Fruit fly (Drosophila melanogaster) whole organism, embryonic: ENCODE measurements around the gene CG4570.

Source experiments
- Atf3 ChIP-seq: fragments of 200-800 bp; sonication (Bioruptor generic); optimal IDR thresholded peaks from 3 replicates; lab custom pipeline; 2016; ENCODE audit warnings: missing biosample characterization, missing genetic modification characterization
- Bgb ChIP-seq: fragments of 200-800 bp; sonication (Bioruptor generic); IDR thresholded peaks from 2 replicates; pipeline ENCODE4 v1.3.6; 2022; ENCODE audit warnings: missing biosample characterization, missing genetic modification characterization; ENCODE audit not compliant: partially characterized antibody
- CG10267 ChIP-seq: fragments of 200-800 bp; sonication (Bioruptor generic); optimal IDR thresholded peaks from 2 replicates; lab custom pipeline; 2018; ENCODE audit warnings: missing biosample characterization, mild to moderate bottlenecking, missing genetic modification characterization, moderate library complexity
- CG13287 ChIP-seq: fragments of 200-800 bp; sonication (Bioruptor generic); IDR thresholded peaks from 2 replicates; pipeline ENCODE4 v1.3.6; 2022; ENCODE audit warnings: missing biosample characterization, missing genetic modification characterization; ENCODE audit not compliant: partially characterized antibody
- CG13296 ChIP-seq: fragments of 200-800 bp; sonication (Bioruptor generic); optimal IDR thresholded peaks from 3 replicates; lab custom pipeline; 2018; ENCODE audit warnings: missing biosample characterization, mild to moderate bottlenecking, missing genetic modification characterization
- CG2889 ChIP-seq: fragments of 200-800 bp; sonication (Bioruptor generic); IDR thresholded peaks from 3 replicates; pipeline ENCODE4 v1.3.6; 2022; ENCODE audit warnings: missing biosample characterization, missing genetic modification characterization
- CG31224 ChIP-seq: fragments of 200-800 bp; sonication (Bioruptor generic); IDR thresholded peaks from 2 replicates; pipeline ENCODE4 v1.3.6; 2022; ENCODE audit warnings: missing biosample characterization, missing genetic modification characterization
- CG4328 ChIP-seq: fragments of 200-800 bp; sonication (Bioruptor generic); optimal IDR thresholded peaks from 3 replicates; lab custom pipeline; 2017; ENCODE audit warnings: missing biosample characterization, missing genetic modification reagents, missing genetic modification characterization
- CG4360 ChIP-seq: fragments of 200-800 bp; sonication (Bioruptor generic); IDR thresholded peaks from 2 replicates; pipeline ENCODE4 v1.3.6; 2022; ENCODE audit warnings: missing biosample characterization, missing genetic modification characterization
- CG5180 ChIP-seq: fragments of 200-800 bp; sonication (Bioruptor generic); optimal IDR thresholded peaks from 3 replicates; lab custom pipeline; 2017; ENCODE audit warnings: missing biosample characterization, missing genetic modification characterization, mild to moderate bottlenecking, moderate library complexity, missing genetic modification reagents
- CG6791 ChIP-seq: fragments of 200-800 bp; sonication (Bioruptor generic); IDR thresholded peaks from 3 replicates; pipeline ENCODE4 v1.3.6; 2022; ENCODE audit warnings: missing biosample characterization, missing genetic modification characterization; ENCODE audit not compliant: partially characterized antibody
- CG7271 ChIP-seq: fragments of 200-800 bp; sonication (Bioruptor generic); optimal IDR thresholded peaks from 2 replicates; lab custom pipeline; 2018; ENCODE audit warnings: missing biosample characterization, mild to moderate bottlenecking, missing genetic modification characterization, moderate library complexity
- CG7372 ChIP-seq: fragments of 200-800 bp; sonication (Bioruptor generic); IDR thresholded peaks from 2 replicates; pipeline ENCODE4 v1.3.6; 2022; ENCODE audit warnings: missing biosample characterization, missing genetic modification characterization
- CG9797 ChIP-seq: fragments of 200-800 bp; sonication (Bioruptor generic); optimal IDR thresholded peaks from 3 replicates; lab custom pipeline; 2018; ENCODE audit warnings: missing biosample characterization, mild to moderate bottlenecking, missing genetic modification characterization
- Dll ChIP-seq: fragments of 200-800 bp; sonication (Bioruptor generic); IDR thresholded peaks from 4 replicates; pipeline ENCODE4 v1.3.6; 2022; ENCODE audit warnings: missing biosample characterization, missing genetic modification characterization; ENCODE audit not compliant: partially characterized antibody
- Hey ChIP-seq: fragments of 200-800 bp; sonication (Bioruptor generic); optimal IDR thresholded peaks from 3 replicates; lab custom pipeline; 2018; ENCODE audit warnings: missing biosample characterization, mild to moderate bottlenecking, missing genetic modification characterization
- Med ChIP-seq: fragments of 200-800 bp; sonication (Bioruptor generic); peaks from one replicate; lab custom pipeline; 2016; ENCODE audit warnings: missing biosample characterization, missing genetic modification characterization, mild to moderate bottlenecking, inconsistent platforms, moderate library complexity
- Meics ChIP-seq: fragments of 200-800 bp; sonication (Bioruptor generic); optimal IDR thresholded peaks from 2 replicates; lab custom pipeline; 2017; ENCODE audit warnings: missing biosample characterization, mild to moderate bottlenecking, missing genetic modification characterization
- NC2β ChIP-seq: fragments of 200-800 bp; sonication (Bioruptor generic); optimal IDR thresholded peaks from 2 replicates; lab custom pipeline; 2016; ENCODE audit warnings: missing biosample characterization, missing genetic modification characterization
- Nf-YB ChIP-seq: fragments of 200-800 bp; sonication (Bioruptor generic); optimal IDR thresholded peaks from 3 replicates; lab custom pipeline; 2019; ENCODE audit warnings: missing biosample characterization, mild to moderate bottlenecking, missing genetic modification characterization, moderate library complexity
- Opbp ChIP-seq: fragments of 200-800 bp; sonication (Bioruptor generic); IDR thresholded peaks from 3 replicates; pipeline ENCODE4 v1.3.6; 2022; ENCODE audit warnings: missing biosample characterization, missing genetic modification characterization; ENCODE audit not compliant: partially characterized antibody
- Pdp1 ChIP-seq, 2 experiments: fragments of 200-800 bp; sonication (Bioruptor generic); optimal IDR thresholded peaks; 3 replicates each; lab custom pipeline; 2016; ENCODE audit warnings: missing biosample characterization in 2 of 2, missing genetic modification characterization in 2 of 2, mild to moderate bottlenecking in 1 of 2, moderate library complexity in 1 of 2
- Stat92E ChIP-seq, 3 experiments: fragments of >200 bp in 2 of 3; fragments of 200-800 bp in 1 of 3; sonication (Bioruptor generic) in 1 of 3; optimal IDR thresholded peaks; 2 replicates each; lab custom pipeline; 2017 to 2019; ENCODE audit warnings: missing biosample characterization in 3 of 3, missing genetic modification characterization in 3 of 3, mild to moderate bottlenecking in 1 of 3, moderate library complexity in 1 of 3
- amos ChIP-seq: fragments of 200-800 bp; sonication (Bioruptor generic); IDR thresholded peaks from 2 replicates; pipeline ENCODE4 v1.3.6; 2022; ENCODE audit warnings: missing biosample characterization, missing genetic modification characterization; ENCODE audit not compliant: partially characterized antibody
- bbx ChIP-seq: fragments of 200-800 bp; sonication (Bioruptor generic); IDR thresholded peaks from 2 replicates; pipeline ENCODE4 v1.3.6; 2022; ENCODE audit warnings: missing biosample characterization, missing genetic modification characterization; ENCODE audit not compliant: partially characterized antibody
- bsh ChIP-seq, 2 experiments: fragments of 200-800 bp; sonication (Bioruptor generic); optimal IDR thresholded peaks; 2 replicates each; lab custom pipeline; 2017 to 2018; ENCODE audit warnings: mild to moderate bottlenecking in 2 of 2, missing biosample characterization in 2 of 2, missing genetic modification characterization in 2 of 2, moderate library complexity in 1 of 2
- chm ChIP-seq: fragments of 200-800 bp; sonication (Bioruptor generic); IDR thresholded peaks from 2 replicates; pipeline ENCODE4 v1.3.6; 2022; ENCODE audit warnings: missing biosample characterization, missing genetic modification characterization
- ci ChIP-seq: fragments of 200-800 bp; sonication (Bioruptor generic); IDR thresholded peaks from 3 replicates; pipeline ENCODE4 v1.3.6; 2022; ENCODE audit warnings: missing biosample characterization, missing genetic modification characterization
- crol ChIP-seq: fragments of 200-800 bp; sonication (Bioruptor generic); IDR thresholded peaks from 2 replicates; pipeline ENCODE4 v1.3.6; 2022; ENCODE audit warnings: missing biosample characterization, missing genetic modification characterization
- crp ChIP-seq, 2 experiments: fragments of 200-800 bp; sonication (Bioruptor generic); optimal IDR thresholded peaks; 2 replicates in 1 of 2; 3 replicates in 1 of 2; lab custom pipeline; 2017; ENCODE audit warnings: missing biosample characterization in 2 of 2, missing genetic modification characterization in 2 of 2, mild to moderate bottlenecking in 1 of 2, moderate library complexity in 1 of 2
- cwo ChIP-seq: fragments of 200-800 bp; sonication (Bioruptor generic); optimal IDR thresholded peaks from 3 replicates; lab custom pipeline; 2017; ENCODE audit warnings: missing biosample characterization, missing genetic modification characterization, mild to moderate bottlenecking, moderate library complexity, missing genetic modification reagents
- emc ChIP-seq: fragments of 200-800 bp; sonication (Bioruptor generic); optimal IDR thresholded peaks from 2 replicates; lab custom pipeline; 2016; ENCODE audit warnings: missing biosample characterization, missing genetic modification characterization
- esg ChIP-seq: fragments of 200-800 bp; sonication (Bioruptor generic); conservative IDR thresholded peaks from 2 replicates; pipeline ENCODE4 v1.3.6; 2022; ENCODE audit warnings: missing biosample characterization, missing genetic modification characterization
- gfzf ChIP-seq: fragments of 200-800 bp; sonication (Bioruptor generic); optimal IDR thresholded peaks from 2 replicates; lab custom pipeline; 2016; ENCODE audit warnings: missing biosample characterization, mild to moderate bottlenecking, missing genetic modification characterization, moderate library complexity
- grn ChIP-seq: fragments of 200-800 bp; sonication (Bioruptor generic); optimal IDR thresholded peaks from 3 replicates; lab custom pipeline; 2017; ENCODE audit warnings: missing biosample characterization, missing genetic modification characterization
- kni ChIP-seq: fragments of 200-800 bp; sonication (Bioruptor generic); optimal IDR thresholded peaks from 3 replicates; lab custom pipeline; 2017; ENCODE audit warnings: mild to moderate bottlenecking, missing biosample characterization, missing genetic modification reagents, missing genetic modification characterization
- mirr ChIP-seq: fragments of 200-800 bp; sonication (Bioruptor generic); optimal IDR thresholded peaks from 3 replicates; lab custom pipeline; 2018; ENCODE audit warnings: missing biosample characterization, mild to moderate bottlenecking, missing genetic modification characterization
- nerfin-1 ChIP-seq: fragments of 200-800 bp; sonication (Bioruptor generic); optimal IDR thresholded peaks from 3 replicates; lab custom pipeline; 2019; ENCODE audit warnings: missing biosample characterization, mild to moderate bottlenecking, missing genetic modification characterization, moderate library complexity
- onecut ChIP-seq: fragments of 200-800 bp; sonication (Bioruptor generic); IDR thresholded peaks from 2 replicates; pipeline ENCODE4 v1.3.6; 2022; ENCODE audit warnings: missing biosample characterization, missing genetic modification characterization
- psq ChIP-seq: fragments of 200-800 bp; sonication (Bioruptor generic); optimal IDR thresholded peaks from 2 replicates; lab custom pipeline; 2017; ENCODE audit warnings: missing biosample characterization, missing genetic modification characterization
- pzg ChIP-seq: fragments of 200-800 bp; sonication (Bioruptor generic); optimal IDR thresholded peaks from 3 replicates; lab custom pipeline; 2018; ENCODE audit warnings: missing biosample characterization, mild to moderate bottlenecking, missing genetic modification characterization, moderate library complexity
- ranshi ChIP-seq: fragments of 200-800 bp; sonication (Bioruptor generic); IDR thresholded peaks from 2 replicates; pipeline ENCODE4 v1.3.6; 2022; ENCODE audit warnings: missing biosample characterization, missing genetic modification characterization
- repo ChIP-seq: fragments of 200-800 bp; sonication (Bioruptor generic); optimal IDR thresholded peaks from 2 replicates; lab custom pipeline; 2016; ENCODE audit warnings: missing biosample characterization, missing genetic modification characterization
- scrt ChIP-seq: fragments of 200-800 bp; sonication (Bioruptor generic); optimal IDR thresholded peaks from 2 replicates; lab custom pipeline; 2018; ENCODE audit warnings: missing biosample characterization, mild to moderate bottlenecking, missing genetic modification characterization, moderate library complexity
- tin ChIP-seq: fragments of 200-800 bp; sonication (Bioruptor generic); optimal IDR thresholded peaks from 3 replicates; lab custom pipeline; 2016; ENCODE audit warnings: missing biosample characterization, missing genetic modification characterization
- unc-4 ChIP-seq: fragments of 200-800 bp; sonication (Bioruptor generic); IDR thresholded peaks from 2 replicates; pipeline ENCODE4 v1.3.6; 2022; ENCODE audit warnings: missing biosample characterization, missing genetic modification characterization; ENCODE audit not compliant: partially characterized antibody
- vvl ChIP-seq: fragments of 200-800 bp; sonication (Bioruptor generic); IDR thresholded peaks from 2 replicates; pipeline ENCODE4 v1.3.6; 2022; ENCODE audit warnings: missing biosample characterization, missing genetic modification characterization
- zf30C ChIP-seq: fragments of 200-800 bp; sonication (Bioruptor generic); optimal IDR thresholded peaks from 3 replicates; lab custom pipeline; 2018; ENCODE audit warnings: missing biosample characterization, mild to moderate bottlenecking, missing genetic modification characterization

The CG4570 gene

DNA sequence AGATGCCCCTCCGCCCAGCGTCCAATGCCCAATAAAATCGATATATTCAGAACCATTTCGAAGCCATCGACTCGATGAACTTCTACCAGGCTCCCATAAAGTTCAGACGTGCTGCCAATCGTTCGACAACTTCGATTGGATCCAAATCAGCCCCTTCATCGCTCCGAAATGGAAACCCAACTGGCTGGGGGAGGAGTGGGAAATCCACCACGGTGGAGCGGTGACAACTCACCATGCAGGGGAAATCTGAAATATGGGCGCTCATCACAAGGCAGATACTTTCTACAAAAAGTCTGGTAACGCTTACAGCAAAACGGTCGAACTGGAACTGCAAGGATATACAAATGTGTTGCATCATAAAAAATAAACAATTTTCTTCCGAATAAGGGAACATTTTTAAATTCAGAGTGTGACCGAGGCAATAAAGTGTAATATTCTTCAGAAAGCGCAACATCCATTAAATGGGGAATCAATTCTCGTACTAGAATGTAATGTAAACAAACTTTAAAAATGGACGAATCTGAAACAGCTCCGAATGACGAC lies 4.3 kb upstream of the CG4570 start, which contains the start of gene CG4565 (continued):
- TF ChIP-seq unc-4 (GFP tag; lab: Robert Waterston, UW) (peak; percentile 42; the same call in 1 of the 2 replicates), esg (GFP tag; lab: Robert Waterston, UW) (no peak), nerfin-1 (tag; lab: Kevin White, UChicago) (peak; percentile 32), Dll (peak; percentile 61), CG2889 (GFP tag; lab: Robert Waterston, UW) (no peak), psq (GFP tag; lab: Kevin White, UChicago) (no peak), crp (GFP tag; optimal IDR thresholded peaks at IDR 0.05; lab: Kevin White, UChicago) (peak in 1 of 2 experiments; percentile 60), CG13296 (GFP tag; lab: Kevin White, UChicago) (peak; percentile 27), CG31224 (GFP tag; lab: Robert Waterston, UW) (peak; percentile 99), CG10267 (tag; lab: Kevin White, UChicago) (no peak), kni (GFP tag; lab: Kevin White, UChicago) (peak; percentile 49), Meics (GFP tag; lab: Kevin White, UChicago) (no peak), NC2β (no peak), Bgb (peak; percentile 29; the same call in 1 of the 2 replicates), tin (GFP tag; lab: Kevin White, UChicago) (no peak), Opbp (GFP tag; lab: Robert Waterston, UW) (peak; percentile 63; the same call in 2 of the 3 replicates), Nf-YB (peak; percentile 79), CG7372 (GFP tag; lab: Robert Waterston, UW) (no peak), CG4328 (GFP tag; lab: Kevin White, UChicago) (peak; percentile 28), bsh (GFP tag; optimal IDR thresholded peaks at IDR 0.05; lab: Kevin White, UChicago) (no peak), CG6791 (GFP tag; lab: Robert Waterston, UW) (peak; percentile 53; the same call in 1 of the 3 replicates), CG9797 (GFP tag; lab: Kevin White, UChicago) (peak; percentile 34), Stat92E (GFP tag; optimal IDR thresholded peaks at IDR 0.05; lab: Kevin White, UChicago) (peak in 1 of 3 experiments; percentile 36), Pdp1 (GFP tag; optimal IDR thresholded peaks at IDR 0.05; lab: Kevin White, UChicago) (peak in 1 of 2 experiments; percentile 82), Med (GFP tag; lab: Kevin White, UChicago) (peak; percentile 74), amos (GFP tag; lab: Robert Waterston, UW) (no peak), zf30C (GFP tag; lab: Kevin White, UChicago) (peak; percentile 9), crol (GFP tag; lab: Robert Waterston, UW) (peak; percentile 63; the same call in 1 of the 2 replicates), vvl (peak; percentile 22; the same call in 1 of the 2 replicates), cwo (GFP tag; lab: Kevin White, UChicago) (no peak), Hey (tag; lab: Kevin White, UChicago) (no peak), CG13287 (GFP tag; lab: Robert Waterston, UW) (peak; percentile 45), grn (GFP tag; lab: Kevin White, UChicago) (peak; percentile 62), repo (no peak), chm (peak; percentile 53; the same call in 1 of the 2 replicates), Atf3 (no peak), onecut (GFP tag; lab: Robert Waterston, UW) (peak; percentile 96), ci (GFP tag; lab: Robert Waterston, UW) (no peak), mirr (GFP tag; lab: Kevin White, UChicago) (peak; percentile 26), ranshi (no peak), bbx (GFP tag; lab: Robert Waterston, UW) (peak; percentile 53), CG7271 (tag; lab: Kevin White, UChicago) (no peak), CG5180 (GFP tag; lab: Kevin White, UChicago) (peak; percentile 55), emc (no peak), CG4360 (GFP tag; lab: Robert Waterston, UW) (no peak), gfzf (peak; percentile 68), pzg (GFP tag; lab: Kevin White, UChicago) (peak; percentile 45), scrt (GFP tag; lab: Kevin White, UChicago) (no peak)
